Fruit fly (Drosophila melanogaster) whole organism, embryonic: ENCODE data around the gene Datp.

Source experiments
- Asciz ChIP-seq: fragments of 200-800 bp; sonication (Bioruptor generic); optimal IDR thresholded peaks from 2 replicates; lab custom pipeline; 2017; ENCODE audit warnings: missing biosample characterization, mild to moderate bottlenecking, missing genetic modification characterization, missing genetic modification reagents
- Bgb ChIP-seq: fragments of 200-800 bp; sonication (Bioruptor generic); IDR thresholded peaks from 2 replicates; pipeline ENCODE4 v1.3.6; 2022; ENCODE audit warnings: missing biosample characterization, missing genetic modification characterization; ENCODE audit not compliant: partially characterized antibody
- CG10147 ChIP-seq: fragments of 200-800 bp; sonication (Bioruptor generic); optimal IDR thresholded peaks from 2 replicates; lab custom pipeline; 2019; ENCODE audit warnings: missing biosample characterization, mild to moderate bottlenecking, missing genetic modification characterization, moderate library complexity
- CG10267 ChIP-seq: fragments of 200-800 bp; sonication (Bioruptor generic); optimal IDR thresholded peaks from 2 replicates; lab custom pipeline; 2018; ENCODE audit warnings: missing biosample characterization, mild to moderate bottlenecking, missing genetic modification characterization, moderate library complexity
- CG10979 ChIP-seq: fragments of 200-800 bp; sonication (Bioruptor generic); optimal IDR thresholded peaks from 2 replicates; lab custom pipeline; 2018; ENCODE audit warnings: missing biosample characterization, mild to moderate bottlenecking, missing genetic modification characterization, moderate library complexity
- CG11695 ChIP-seq: fragments of 200-800 bp; sonication (Bioruptor generic); IDR thresholded peaks from 3 replicates; pipeline ENCODE4 v1.3.6; 2022; ENCODE audit warnings: missing biosample characterization, missing genetic modification characterization
- CG12744 ChIP-seq: fragments of 200-800 bp; sonication (Bioruptor generic); optimal IDR thresholded peaks from 2 replicates; lab custom pipeline; 2016; ENCODE audit warnings: missing biosample characterization, missing genetic modification characterization
- CG13287 ChIP-seq: fragments of 200-800 bp; sonication (Bioruptor generic); IDR thresholded peaks from 2 replicates; pipeline ENCODE4 v1.3.6; 2022; ENCODE audit warnings: missing biosample characterization, missing genetic modification characterization; ENCODE audit not compliant: partially characterized antibody
- CG14441 ChIP-seq: fragments of 200-800 bp; sonication (Bioruptor generic); IDR thresholded peaks from 2 replicates; pipeline ENCODE4 v1.3.6; 2022; ENCODE audit warnings: missing biosample characterization, missing genetic modification characterization
- CG14860 ChIP-seq: fragments of 200-800 bp; sonication (Bioruptor generic); IDR thresholded peaks from 3 replicates; pipeline ENCODE4 v1.3.6; 2022; ENCODE audit warnings: missing biosample characterization, missing genetic modification characterization; ENCODE audit not compliant: partially characterized antibody
- CG17361 ChIP-seq: fragments of 200-800 bp; sonication (Bioruptor generic); IDR thresholded peaks from 3 replicates; pipeline ENCODE4 v1.3.6; 2022; ENCODE audit warnings: missing biosample characterization, missing genetic modification characterization
- CG17612 ChIP-seq: fragments of 200-800 bp; sonication (Bioruptor generic); IDR thresholded peaks from 2 replicates; pipeline ENCODE4 v1.3.6; 2022; ENCODE audit warnings: missing biosample characterization, missing genetic modification characterization
- CG18011 ChIP-seq: fragments of 200-800 bp; sonication (Bioruptor generic); optimal IDR thresholded peaks from 2 replicates; lab custom pipeline; 2017; ENCODE audit warnings: missing biosample characterization, missing genetic modification characterization, mild to moderate bottlenecking, moderate library complexity, missing genotype
- CG18476 ChIP-seq: fragments of 200-800 bp; sonication (Bioruptor generic); optimal IDR thresholded peaks from 2 replicates; lab custom pipeline; 2016; ENCODE audit warnings: missing biosample characterization, mild to moderate bottlenecking, missing genetic modification characterization
- CG2199 ChIP-seq: fragments of 200-800 bp; sonication (Bioruptor generic); IDR thresholded peaks from 3 replicates; pipeline ENCODE4 v1.3.6; 2022; ENCODE audit warnings: missing biosample characterization, missing genetic modification characterization
- CG2875 ChIP-seq: fragments of 200-800 bp; sonication (Bioruptor generic); optimal IDR thresholded peaks from 2 replicates; lab custom pipeline; 2017; ENCODE audit warnings: missing biosample characterization, mild to moderate bottlenecking, missing genetic modification characterization, missing genetic modification reagents
- CG3281 ChIP-seq: fragments of 200-800 bp; sonication (Bioruptor generic); optimal IDR thresholded peaks from 3 replicates; lab custom pipeline; 2017; ENCODE audit warnings: missing biosample characterization, mild to moderate bottlenecking, missing genetic modification characterization
- CG34376 ChIP-seq: fragments of 200-800 bp; sonication (Bioruptor generic); optimal IDR thresholded peaks from 2 replicates; lab custom pipeline; 2018; ENCODE audit warnings: missing biosample characterization, mild to moderate bottlenecking, missing genetic modification characterization
- CG43689 ChIP-seq: fragments of 200-800 bp; sonication (Bioruptor generic); IDR thresholded peaks from 2 replicates; pipeline ENCODE4 v1.3.6; 2022; ENCODE audit warnings: missing biosample characterization, missing genetic modification characterization
- CG7839 ChIP-seq: fragments of 200-800 bp; sonication (Bioruptor generic); optimal IDR thresholded peaks from 3 replicates; lab custom pipeline; 2018; ENCODE audit warnings: missing biosample characterization, mild to moderate bottlenecking, missing genetic modification characterization, moderate library complexity
- CG9817 ChIP-seq: fragments of 200-800 bp; sonication (Bioruptor generic); optimal IDR thresholded peaks from 2 replicates; lab custom pipeline; 2018; ENCODE audit warnings: missing biosample characterization, mild to moderate bottlenecking, missing genetic modification characterization, moderate library complexity
- CG9876 ChIP-seq: fragments of 200-800 bp; sonication (Bioruptor generic); optimal IDR thresholded peaks from 2 replicates; lab custom pipeline; 2016; ENCODE audit warnings: missing biosample characterization, missing genetic modification characterization
- CrebB ChIP-seq: fragments of 200-800 bp; sonication (Bioruptor generic); optimal IDR thresholded peaks from 3 replicates; lab custom pipeline; 2018; ENCODE audit warnings: missing biosample characterization, mild to moderate bottlenecking, missing genetic modification characterization
- E2f1 ChIP-seq: fragments of 200-800 bp; sonication (Bioruptor generic); IDR thresholded peaks from 2 replicates; pipeline ENCODE4 v1.3.6; 2022; ENCODE audit warnings: missing biosample characterization, missing genetic modification characterization
- Ets65A ChIP-seq: fragments of 200-800 bp; sonication (Bioruptor generic); peaks from one replicate; lab custom pipeline; 2016; ENCODE audit warnings: missing biosample characterization, missing genetic modification characterization
- Myb ChIP-seq: fragments of 200-800 bp; sonication (Bioruptor generic); optimal IDR thresholded peaks from 2 replicates; lab custom pipeline; 2016; ENCODE audit warnings: missing biosample characterization, missing genetic modification characterization
- Ravus ChIP-seq: fragments of 200-800 bp; sonication (Bioruptor generic); IDR thresholded peaks from 2 replicates; pipeline ENCODE4 v1.3.6; 2022; ENCODE audit warnings: missing biosample characterization, missing genetic modification characterization
- Spps ChIP-seq: fragments of 200-800 bp; sonication (Bioruptor generic); optimal IDR thresholded peaks from 2 replicates; lab custom pipeline; 2018; ENCODE audit warnings: missing biosample characterization, mild to moderate bottlenecking, missing genetic modification characterization
- Taf1 ChIP-seq: fragments of 200-800 bp; sonication (Bioruptor generic); IDR thresholded peaks from 2 replicates; pipeline ENCODE4 v1.3.6; 2022; ENCODE audit warnings: missing biosample characterization, missing genetic modification characterization
- Xrp1 ChIP-seq: fragments of 200-800 bp; sonication (Bioruptor generic); IDR thresholded peaks from 2 replicates; pipeline ENCODE4 v1.3.6; 2022; ENCODE audit warnings: missing biosample characterization, missing genetic modification characterization
- ab ChIP-seq: fragments of 200-800 bp; sonication (Bioruptor generic); optimal IDR thresholded peaks from 2 replicates; lab custom pipeline; 2016; ENCODE audit warnings: missing biosample characterization, missing genetic modification characterization
- ash1 ChIP-seq: fragments of 200-800 bp; sonication (Bioruptor generic); optimal IDR thresholded peaks from 2 replicates; lab custom pipeline; 2018; ENCODE audit warnings: missing biosample characterization, mild to moderate bottlenecking, missing genetic modification characterization
- bab2 ChIP-seq: fragments of 200-800 bp; sonication (Bioruptor generic); optimal IDR thresholded peaks from 2 replicates; lab custom pipeline; 2016; ENCODE audit warnings: missing biosample characterization, missing genetic modification characterization
- cg ChIP-seq: fragments of 200-800 bp; sonication (Bioruptor generic); optimal IDR thresholded peaks from 3 replicates; lab custom pipeline; 2019; ENCODE audit warnings: missing biosample characterization, mild to moderate bottlenecking, missing genetic modification characterization, moderate library complexity
- ci ChIP-seq: fragments of 200-800 bp; sonication (Bioruptor generic); IDR thresholded peaks from 3 replicates; pipeline ENCODE4 v1.3.6; 2022; ENCODE audit warnings: missing biosample characterization, missing genetic modification characterization
- dan ChIP-seq: fragments of 200-800 bp; sonication (Bioruptor generic); IDR thresholded peaks from 2 replicates; pipeline ENCODE4 v1.3.6; 2022; ENCODE audit warnings: missing biosample characterization, missing genetic modification characterization
- dimm ChIP-seq: fragments of 200-800 bp; sonication (Bioruptor generic); IDR thresholded peaks from 2 replicates; pipeline ENCODE4 v1.3.6; 2022; ENCODE audit warnings: missing biosample characterization, missing genetic modification characterization
- ems ChIP-seq: fragments of 200-800 bp; sonication (Bioruptor generic); optimal IDR thresholded peaks from 3 replicates; lab custom pipeline; 2016; ENCODE audit warnings: missing biosample characterization, missing genetic modification characterization
- ftz-f1 ChIP-seq: fragments of 200-800 bp; sonication (Bioruptor generic); optimal IDR thresholded peaks from 2 replicates; lab custom pipeline; 2016; ENCODE audit warnings: missing biosample characterization, missing genetic modification characterization
- gcm ChIP-seq: fragments of 200-800 bp; sonication (Bioruptor generic); optimal IDR thresholded peaks from 2 replicates; lab custom pipeline; 2019; ENCODE audit warnings: missing biosample characterization, mild to moderate bottlenecking, missing genetic modification characterization, moderate library complexity
- h ChIP-seq: fragments of >200 bp; optimal IDR thresholded peaks from 2 replicates; lab custom pipeline; 2017
- inv ChIP-seq: fragments of 200-800 bp; sonication (Bioruptor generic); IDR thresholded peaks from 2 replicates; pipeline ENCODE4 v1.3.6; 2022; ENCODE audit warnings: missing biosample characterization, missing genetic modification characterization; ENCODE audit not compliant: partially characterized antibody
- lmd ChIP-seq: fragments of 200-800 bp; sonication (Bioruptor generic); IDR thresholded peaks from 2 replicates; pipeline ENCODE4 v1.3.6; 2022; ENCODE audit warnings: missing biosample characterization, missing genetic modification characterization
- maf-S ChIP-seq: fragments of 200-800 bp; sonication (Bioruptor generic); optimal IDR thresholded peaks from 2 replicates; lab custom pipeline; 2016; ENCODE audit warnings: missing biosample characterization, missing genetic modification characterization
- nerfin-2 ChIP-seq: fragments of 200-800 bp; sonication (Bioruptor generic); IDR thresholded peaks from 2 replicates; pipeline ENCODE4 v1.3.6; 2022; ENCODE audit warnings: missing biosample characterization, missing genetic modification characterization; ENCODE audit not compliant: partially characterized antibody
- phol ChIP-seq: fragments of 200-800 bp; sonication (Bioruptor generic); optimal IDR thresholded peaks from 3 replicates; lab custom pipeline; 2018; ENCODE audit warnings: missing biosample characterization, mild to moderate bottlenecking, missing genetic modification characterization, moderate library complexity
- slp2 ChIP-seq: fragments of 200-800 bp; sonication (Bioruptor generic); optimal IDR thresholded peaks from 2 replicates; lab custom pipeline; 2016; ENCODE audit warnings: missing biosample characterization, missing genetic modification characterization
- sr ChIP-seq: fragments of 200-800 bp; sonication (Bioruptor generic); IDR thresholded peaks from 3 replicates; pipeline ENCODE4 v1.3.6; 2022; ENCODE audit warnings: missing biosample characterization, missing genetic modification characterization
- tio ChIP-seq: fragments of 200-800 bp; sonication (Bioruptor generic); optimal IDR thresholded peaks from 2 replicates; lab custom pipeline; 2017; ENCODE audit warnings: missing biosample characterization, missing genetic modification characterization, inconsistent platforms
- tll ChIP-seq, 2 experiments: fragments of 200-800 bp in 1 of 2; fragments of >200 bp in 1 of 2; sonication (Bioruptor generic) in 1 of 2; optimal IDR thresholded peaks; 2 replicates each; lab custom pipeline; 2017 to 2019; ENCODE audit warnings: missing biosample characterization in 2 of 2, missing genetic modification characterization in 2 of 2, mild to moderate bottlenecking in 1 of 2, moderate library complexity in 1 of 2
- vvl ChIP-seq: fragments of 200-800 bp; sonication (Bioruptor generic); IDR thresholded peaks from 2 replicates; pipeline ENCODE4 v1.3.6; 2022; ENCODE audit warnings: missing biosample characterization, missing genetic modification characterization

The Datp gene

DNA sequence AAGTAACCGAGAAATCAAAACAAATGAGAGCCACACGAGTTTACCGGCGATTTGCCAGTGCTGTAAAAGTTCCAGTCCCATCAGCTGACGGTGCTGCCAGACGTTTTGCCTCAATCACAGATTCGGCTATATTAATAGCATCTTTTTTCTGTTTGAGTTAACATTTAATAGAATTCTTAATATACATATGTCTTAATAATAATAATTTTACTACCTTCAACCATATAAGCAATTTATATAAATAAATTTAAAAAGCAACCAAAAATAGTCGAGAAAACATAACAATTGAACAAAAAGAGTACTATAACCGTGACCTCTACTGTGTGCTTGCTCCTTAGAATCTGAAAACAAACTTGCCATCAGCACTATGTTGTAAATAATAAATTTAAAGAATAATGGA is 15.5 kb upstream of the Datp start, which contains the start of the genes CG13126 and CG4709 (continued):
- TF ChIP-seq ftz-f1 (GFP tag; lab: Kevin White, UChicago) (no peak), Xrp1 (GFP tag; lab: Robert Waterston, UW) (peak; percentile 97), CG18476 (peak; percentile 81), CG14860 (no peak), CG10979 (tag; lab: Kevin White, UChicago) (peak; percentile 96), Spps (peak; percentile 95), CG17612 (0 out of 2 replicates have a peak, but pooled peaks have one; percentile 30), CG13287 (GFP tag; lab: Robert Waterston, UW) (no peak; the same call in 1 of the 2 replicates), Ets65A (GFP tag; lab: Kevin White, UChicago) (peak; percentile 90), CG34376 (GFP tag; lab: Kevin White, UChicago) (peak; percentile 72), CG43689 (GFP tag; lab: Robert Waterston, UW) (peak; percentile 61; the same call in 1 of the 2 replicates), CG9817 (tag; lab: Kevin White, UChicago) (peak; percentile 84), CG7839 (peak; percentile 94), CG2875 (peak; percentile 77), slp2 (GFP tag; lab: Kevin White, UChicago) (peak; percentile 26), Ravus (peak; percentile 67), CG11695 (GFP tag; lab: Robert Waterston, UW) (peak; percentile 95), E2f1 (GFP tag; lab: Robert Waterston, UW) (peak; percentile 87), maf-S (GFP tag; lab: Kevin White, UChicago) (no peak), Myb (GFP tag; lab: Kevin White, UChicago) (no peak), CG18011 (GFP tag; lab: Kevin White, UChicago) (peak; percentile 64), lmd (GFP tag; lab: Robert Waterston, UW) (peak; percentile 89), ab (GFP tag; lab: Kevin White, UChicago) (no peak), CG14441 (peak; percentile 86), bab2 (peak; percentile 6), dimm (GFP tag; lab: Robert Waterston, UW) (peak; percentile 45; the same call in 1 of the 2 replicates), CG9876 (GFP tag; lab: Kevin White, UChicago) (no peak), CG10147 (GFP tag; lab: Kevin White, UChicago) (peak; percentile 88), vvl (GFP tag; lab: Robert Waterston, UW) (peak; percentile 97), tll (GFP tag; optimal IDR thresholded peaks at IDR 0.05; lab: Kevin White, UChicago) (peak in 1 of 2 experiments; percentile 25), nerfin-2 (GFP tag; lab: Robert Waterston, UW) (no peak), inv (GFP tag; lab: Robert Waterston, UW) (no peak), CG12744 (GFP tag; lab: Kevin White, UChicago) (no peak), sr (no peak), ash1 (GFP tag; lab: Kevin White, UChicago) (no peak), ci (GFP tag; lab: Robert Waterston, UW) (peak; percentile 86), ems (GFP tag; lab: Kevin White, UChicago) (peak; percentile 29), phol (tag; lab: Kevin White, UChicago) (peak; percentile 96), Taf1 (peak; percentile 53), gcm (peak; percentile 93), CG10267 (peak; percentile 99), h (no peak), cg (no peak), CG3281 (GFP tag; lab: Kevin White, UChicago) (peak; percentile 92), CG2199 (GFP tag; lab: Robert Waterston, UW) (peak; percentile 68; the same call in 1 of the 3 replicates), CG17361 (GFP tag; lab: Robert Waterston, UW) (peak; percentile 97), CrebB (tag; lab: Kevin White, UChicago) (peak; percentile 47), dan (no peak), Asciz (GFP tag; lab: Kevin White, UChicago) (peak; percentile 90), Bgb (GFP tag; lab: Robert Waterston, UW) (no peak), tio (GFP tag; lab: Kevin White, UChicago) (peak; percentile 78)
